Worm (Caenorhabditis elegans) whole organism, early embryonic: ENCODE measurements around the gene clec-76.

Experiments used
- B0310.2 ChIP-seq: sonication (generic microtip); optimal IDR thresholded peaks from 2 replicates; lab custom pipeline; 2016; ENCODE audit warnings: mild to moderate bottlenecking, missing genetic modification characterization, missing compliant biosample characterization
- F13C5.2 ChIP-seq: sonication (generic microtip); optimal IDR thresholded peaks from 2 replicates; lab custom pipeline; 2017; ENCODE audit warnings: mild to moderate bottlenecking, missing genetic modification characterization, inconsistent platforms, missing compliant biosample characterization
- aly-1 ChIP-seq: sonication (generic microtip); optimal IDR thresholded peaks from 2 replicates; lab custom pipeline; 2016; ENCODE audit warnings: missing genetic modification characterization, missing compliant biosample characterization
- ama-1 ChIP-seq: fragments of 150-350 bp; optimal IDR thresholded peaks from 2 replicates; lab custom pipeline; 2014
- ceh-13 ChIP-seq: fragments of 200-800 bp; sonication (Bioruptor generic); optimal IDR thresholded peaks from 2 replicates; lab custom pipeline; 2018; ENCODE audit warnings: mild to moderate bottlenecking, missing genetic modification characterization, missing compliant biosample characterization
- ceh-36 ChIP-seq: sonication (generic microtip); optimal IDR thresholded peaks from 2 replicates; lab custom pipeline; 2016; ENCODE audit warnings: missing genetic modification characterization, inconsistent platforms, missing compliant biosample characterization
- ets-7 ChIP-seq: sonication (generic microtip); optimal IDR thresholded peaks from 2 replicates; lab custom pipeline; 2016; ENCODE audit warnings: missing genotype, missing genetic modification characterization, missing compliant biosample characterization
- flt-1 ChIP-seq: fragments of 200-800 bp; sonication (Bioruptor generic); IDR thresholded peaks from 2 replicates; pipeline ENCODE4 v1.3.6; 2022; ENCODE audit warnings: missing genetic modification characterization, missing compliant biosample characterization
- hmbx-1 ChIP-seq: sonication (generic microtip); optimal IDR thresholded peaks from 2 replicates; lab custom pipeline; 2016; ENCODE audit warnings: mild to moderate bottlenecking, missing genetic modification characterization, missing compliant biosample characterization
- hmg-4 ChIP-seq: fragments of 200-800 bp; sonication (Bioruptor generic); optimal IDR thresholded peaks from 2 replicates; lab custom pipeline; 2018; ENCODE audit warnings: mild to moderate bottlenecking, missing genetic modification characterization, missing compliant biosample characterization
- hnd-1 ChIP-seq: sonication (generic microtip); optimal IDR thresholded peaks from 2 replicates; lab custom pipeline; 2016; ENCODE audit warnings: missing genetic modification characterization, missing compliant biosample characterization
- pes-1 ChIP-seq: fragments of 200-800 bp; sonication (Bioruptor generic); IDR thresholded peaks from 2 replicates; pipeline ENCODE4 v1.3.6; 2022; ENCODE audit warnings: missing genetic modification reagents, missing genetic modification characterization, missing compliant biosample characterization
- scrt-1 ChIP-seq: fragments of 200-800 bp; sonication (Bioruptor generic); IDR thresholded peaks from 2 replicates; pipeline ENCODE4 v1.3.6; 2022; ENCODE audit warnings: missing genetic modification characterization, missing compliant biosample characterization
- sea-1 ChIP-seq: fragments of 200-800 bp; sonication (Bioruptor generic); conservative IDR thresholded peaks from 2 replicates; pipeline ENCODE4 v1.3.6; 2022; ENCODE audit warnings: missing genetic modification characterization, missing compliant biosample characterization
- tbx-11 ChIP-seq: fragments of 200-800 bp; sonication (Bioruptor generic); IDR thresholded peaks from 2 replicates; pipeline ENCODE4 v1.3.6; 2022; ENCODE audit warnings: missing genetic modification characterization, missing compliant biosample characterization
- tbx-37 ChIP-seq: fragments of 200-800 bp; sonication (Bioruptor generic); conservative IDR thresholded peaks from 2 replicates; pipeline ENCODE4 v1.3.6; 2022; ENCODE audit warnings: missing genetic modification reagents, missing genetic modification characterization, missing compliant biosample characterization
- tra-4 ChIP-seq: sonication (generic microtip); optimal IDR thresholded peaks from 2 replicates; lab custom pipeline; 2017; ENCODE audit warnings: missing genetic modification characterization, missing compliant biosample characterization

clec-76 gene

DNA sequence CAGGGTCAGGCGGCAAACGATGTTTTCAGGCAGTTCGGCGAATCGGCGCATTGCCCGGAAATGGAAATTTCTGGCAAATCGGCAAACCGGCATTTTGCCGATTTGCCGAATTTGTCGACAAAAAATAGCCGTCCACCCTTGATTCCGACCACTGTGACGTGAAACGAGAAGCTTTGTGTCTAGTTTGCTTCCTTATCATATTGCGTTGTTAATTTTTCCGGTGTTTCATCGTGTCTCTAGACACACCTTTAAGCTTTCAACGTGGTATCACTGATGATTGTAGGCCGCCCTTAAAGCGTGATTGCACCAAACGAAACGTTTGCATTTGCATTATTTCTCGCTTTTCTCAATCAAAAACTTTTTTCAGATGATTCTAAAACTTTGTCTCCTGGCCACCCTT lies 27.9 kb upstream of the clec-76 start, which contains the start of gene clec-71:
clec-71 (plus strand) TSS at position 362 of the 400 bp plus-strand sequence.
- TF ChIP-seq sea-1 (GFP tag; lab: Robert Waterston, UW) = no peak
- no peak for TF ChIP-seq flt-1 (GFP tag; lab: Robert Waterston, UW)
- no peak for TF ChIP-seq ceh-36 (tag; lab: Kevin White, UChicago)
- no peak for TF ChIP-seq hmbx-1 (tag; lab: Kevin White, UChicago)
- no peak for TF ChIP-seq tra-4 (tag; lab: Kevin White, UChicago)

DNA sequence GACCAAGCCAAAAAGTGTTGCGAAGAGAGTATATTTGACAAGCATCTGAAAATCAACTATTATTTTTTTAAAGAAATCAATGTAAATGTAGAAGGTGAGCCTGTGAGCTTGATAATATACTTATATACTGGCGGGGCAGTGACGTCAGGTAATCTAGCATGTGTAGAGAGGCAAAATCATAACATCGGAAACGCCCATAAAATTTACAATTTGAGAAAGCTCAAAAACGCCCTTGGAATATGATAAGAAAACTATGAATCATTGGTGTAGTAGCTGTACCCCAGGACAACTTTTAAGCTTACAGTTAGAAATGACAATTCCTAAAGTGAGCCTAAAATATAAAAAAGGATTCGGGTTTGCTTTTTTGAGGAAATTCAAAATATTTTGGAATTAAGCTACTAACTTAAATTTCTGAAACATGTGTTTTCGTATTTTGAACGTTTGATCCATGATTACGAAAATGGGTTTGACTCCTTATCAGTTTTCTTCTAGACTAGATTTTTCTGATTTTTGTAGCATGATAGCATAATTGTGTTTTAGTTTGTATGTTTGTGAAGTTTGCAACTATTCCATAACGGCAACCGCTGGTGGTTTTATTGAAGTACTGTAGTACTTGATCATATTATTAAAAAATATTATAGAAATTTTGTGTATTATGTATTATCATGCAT lies 23.3 kb upstream of the clec-76 start, which contains the start of gene clec-174:
clec-174 (minus strand) TSS at position 51 of the 671 bp plus-strand sequence.
- TF ChIP-seq hmg-4 (GFP tag; lab: Kevin White, UChicago) (no peak), ceh-36 (tag; lab: Kevin White, UChicago) (no peak), tra-4 (tag; lab: Kevin White, UChicago) (no peak), sea-1 (GFP tag; lab: Robert Waterston, UW) (no peak), hnd-1 (no peak), scrt-1 (GFP tag; lab: Robert Waterston, UW) (no peak), tbx-37 (GFP tag; lab: Robert Waterston, UW) (no peak), ceh-13 (GFP tag; lab: Kevin White, UChicago) (no peak), aly-1 (tag; lab: Kevin White, UChicago) (no peak), tbx-11 (GFP tag; lab: Robert Waterston, UW) (no peak), F13C5.2 (no peak), hmbx-1 (tag; lab: Kevin White, UChicago) (no peak)

DNA sequence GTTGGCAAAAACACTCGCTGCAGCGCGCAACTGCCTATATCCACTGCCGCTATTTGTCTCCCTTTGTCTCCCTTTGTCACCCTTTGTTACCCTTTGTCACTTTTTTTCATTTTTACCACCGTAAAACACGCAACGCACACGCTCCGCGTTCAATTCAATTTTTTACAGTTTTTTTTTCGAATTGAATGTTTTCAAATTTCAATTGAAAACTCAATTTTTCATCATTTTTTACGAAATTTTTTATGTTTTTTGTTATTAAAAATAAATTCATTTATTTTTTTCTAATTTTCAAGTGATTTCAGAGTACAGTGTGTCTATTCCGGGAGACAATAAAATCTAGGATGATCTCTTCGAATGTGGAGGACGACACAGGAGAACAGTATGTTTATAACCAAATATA lies 22.0 kb upstream of the clec-76 start, which contains the start of gene Y46C8AL.11:
Y46C8AL.11 (plus strand) TSS at position 301 of the 400 bp plus-strand sequence.
- TF ChIP-seq B0310.2 (tag; lab: Kevin White, UChicago) = no peak
- TF ChIP-seq ama-1 = no peak
- no peak for TF ChIP-seq ceh-36 (tag; lab: Kevin White, UChicago)
- TF ChIP-seq ceh-13 (GFP tag; lab: Kevin White, UChicago) = no peak
- no peak for TF ChIP-seq hmg-4 (GFP tag; lab: Kevin White, UChicago)
- TF ChIP-seq pes-1 (GFP tag; lab: Robert Waterston, UW) = no peak
- TF ChIP-seq sea-1 (GFP tag; lab: Robert Waterston, UW) = no peak
- no peak for TF ChIP-seq hnd-1
- TF ChIP-seq hmbx-1 (tag; lab: Kevin White, UChicago) = no peak
- no peak for TF ChIP-seq ets-7 (tag; lab: Kevin White, UChicago)
- no peak for TF ChIP-seq tbx-11 (GFP tag; lab: Robert Waterston, UW)
- no peak for TF ChIP-seq scrt-1 (GFP tag; lab: Robert Waterston, UW)
- no peak for TF ChIP-seq flt-1 (GFP tag; lab: Robert Waterston, UW)
- no peak for TF ChIP-seq tra-4 (tag; lab: Kevin White, UChicago)
- TF ChIP-seq F13C5.2 = no peak
- TF ChIP-seq aly-1 (tag; lab: Kevin White, UChicago) = no peak
- TF ChIP-seq tbx-37 (GFP tag; lab: Robert Waterston, UW) = no peak

DNA sequence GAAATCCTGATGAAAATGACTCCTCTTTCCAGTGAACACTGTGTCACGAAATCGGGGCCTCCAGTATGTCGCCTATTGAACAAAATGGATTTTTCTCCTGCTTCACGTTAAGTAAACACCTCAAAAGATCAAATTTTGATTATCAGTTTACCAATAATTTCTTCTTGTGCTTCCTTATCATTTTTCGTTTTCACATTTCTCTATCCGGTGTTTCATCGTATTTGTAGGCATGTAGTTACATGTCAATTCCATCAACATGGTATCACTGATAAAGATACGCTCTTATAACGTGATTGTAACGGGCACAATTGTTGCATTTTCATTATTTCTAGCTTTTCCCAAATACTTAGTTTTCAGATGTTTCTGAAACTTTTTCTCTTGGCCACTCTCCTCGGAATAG lies 20.6 kb upstream of the clec-76 start, which contains the start of gene clec-72:
clec-72 (plus strand) TSS at position 358 of the 400 bp plus-strand sequence.
- TF ChIP-seq tbx-37 (GFP tag; lab: Robert Waterston, UW) = no peak
- TF ChIP-seq sea-1 (GFP tag; lab: Robert Waterston, UW) = no peak
- no peak for TF ChIP-seq tbx-11 (GFP tag; lab: Robert Waterston, UW)
- TF ChIP-seq ama-1 = no peak
- TF ChIP-seq hnd-1 = no peak
- no peak for TF ChIP-seq hmg-4 (GFP tag; lab: Kevin White, UChicago)
- TF ChIP-seq scrt-1 (GFP tag; lab: Robert Waterston, UW) = no peak
- no peak for TF ChIP-seq hmbx-1 (tag; lab: Kevin White, UChicago)
- TF ChIP-seq B0310.2 (tag; lab: Kevin White, UChicago) = no peak
- TF ChIP-seq ceh-36 (tag; lab: Kevin White, UChicago) = no peak
- no peak for TF ChIP-seq ceh-13 (GFP tag; lab: Kevin White, UChicago)
- TF ChIP-seq aly-1 (tag; lab: Kevin White, UChicago) = no peak
- TF ChIP-seq tra-4 (tag; lab: Kevin White, UChicago) = no peak
- TF ChIP-seq flt-1 (GFP tag; lab: Robert Waterston, UW) = no peak
- TF ChIP-seq ets-7 (tag; lab: Kevin White, UChicago) = no peak
- no peak for TF ChIP-seq pes-1 (GFP tag; lab: Robert Waterston, UW)
- no peak for TF ChIP-seq F13C5.2

DNA sequence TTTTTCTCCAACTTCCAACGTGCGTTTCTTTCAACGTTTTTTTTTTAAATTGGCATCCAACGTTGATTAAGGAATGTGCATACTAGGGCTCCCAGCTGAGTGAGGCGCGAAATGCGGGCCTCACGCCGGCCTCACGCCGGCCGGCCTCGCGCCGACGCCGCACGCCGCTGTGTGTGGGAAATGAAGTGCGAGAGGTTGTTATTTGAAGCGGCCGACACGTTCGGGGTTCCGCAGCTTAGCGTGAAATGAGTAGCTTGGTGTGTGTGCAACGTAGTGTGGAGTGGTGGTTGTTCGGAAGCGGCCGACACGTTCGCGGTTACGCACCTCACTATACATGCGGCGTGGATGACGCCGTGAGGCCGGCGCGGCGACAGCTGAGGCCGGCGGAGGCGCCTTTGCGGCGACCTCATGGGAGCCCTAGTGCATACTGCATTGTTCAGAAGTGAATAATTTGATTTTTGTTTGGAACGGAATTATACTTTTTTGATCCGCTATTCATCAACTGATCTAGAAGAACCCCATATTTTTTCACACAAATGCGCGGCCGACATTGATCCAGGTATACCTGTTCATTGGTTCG lies 17.6 kb upstream of the clec-76 start:
- TF ChIP-seq scrt-1 (GFP tag; lab: Robert Waterston, UW) = 0 out of 2 replicates have a peak, but pooled peaks have one; percentile 32

DNA sequence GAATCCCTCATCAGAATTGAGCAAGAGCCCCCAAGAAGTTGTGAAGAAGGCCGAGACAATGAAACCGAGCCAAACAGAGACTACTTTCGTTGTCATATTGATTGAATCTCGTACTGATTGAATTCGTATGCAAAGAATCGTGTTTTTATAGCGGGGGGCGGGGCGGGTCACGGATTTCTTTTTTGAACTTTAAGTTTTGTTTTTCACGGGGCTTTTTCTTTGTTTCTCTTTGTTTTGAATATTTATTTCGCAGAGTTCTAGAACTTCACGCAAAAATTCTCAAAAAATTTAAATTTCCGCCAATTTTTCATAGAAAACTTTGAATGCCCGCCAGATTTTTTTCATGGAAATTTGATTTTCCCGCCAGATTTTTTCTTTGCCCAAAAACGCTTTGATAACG lies 9.0 kb upstream of the clec-76 start, which contains the start of gene clec-73:
clec-73 (minus strand) TSS at position 101 of the 400 bp plus-strand sequence.
- TF ChIP-seq ama-1 (no peak), ceh-13 (GFP tag; lab: Kevin White, UChicago) (no peak), B0310.2 (tag; lab: Kevin White, UChicago) (no peak), aly-1 (tag; lab: Kevin White, UChicago) (no peak), hnd-1 (no peak), hmg-4 (GFP tag; lab: Kevin White, UChicago) (no peak), pes-1 (GFP tag; lab: Robert Waterston, UW) (no peak)

DNA sequence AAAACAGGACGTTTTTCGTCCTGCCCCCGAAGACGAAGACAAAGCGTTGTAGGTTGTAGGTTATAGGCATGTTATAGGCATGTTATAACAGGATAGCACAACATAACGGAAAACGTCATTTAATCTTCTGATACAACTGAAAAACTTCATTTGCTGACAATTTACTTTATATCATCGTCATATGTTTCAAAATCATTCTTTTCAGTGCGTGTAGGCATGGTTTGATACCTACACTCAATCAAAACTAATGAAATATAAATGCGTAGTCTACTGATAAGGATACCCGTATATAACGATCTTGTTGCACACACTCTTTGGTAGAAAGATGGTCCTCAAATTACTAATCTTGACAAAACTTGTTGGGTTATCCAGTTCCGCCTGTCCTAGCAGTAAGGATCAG lies 8.3 kb upstream of the clec-76 start, which contains the start of gene clec-74:
clec-74 (plus strand) TSS at position 301 of the 400 bp plus-strand sequence.
- no peak for TF ChIP-seq tra-4 (tag; lab: Kevin White, UChicago)
- no peak for TF ChIP-seq F13C5.2
- no peak for TF ChIP-seq ets-7 (tag; lab: Kevin White, UChicago)
- no peak for TF ChIP-seq flt-1 (GFP tag; lab: Robert Waterston, UW)
- no peak for TF ChIP-seq ama-1
- no peak for TF ChIP-seq tbx-37 (GFP tag; lab: Robert Waterston, UW)
- no peak for TF ChIP-seq aly-1 (tag; lab: Kevin White, UChicago)
- TF ChIP-seq B0310.2 (tag; lab: Kevin White, UChicago) = no peak
- TF ChIP-seq scrt-1 (GFP tag; lab: Robert Waterston, UW) = no peak
- no peak for TF ChIP-seq tbx-11 (GFP tag; lab: Robert Waterston, UW)
